Fruit fly (Drosophila melanogaster) whole organism, adult: ENCODE results near the gene Lip2.

Experiments
- CG14711 ChIP-seq: fragments of 200-800 bp; sonication (Bioruptor generic); optimal IDR thresholded peaks from 2 replicates; lab custom pipeline; 2018; ENCODE audit warnings: missing biosample characterization, mild to moderate bottlenecking, missing genetic modification characterization, moderate library complexity
- CG7101 ChIP-seq: fragments of 200-800 bp; sonication (Bioruptor generic); optimal IDR thresholded peaks from 2 replicates; lab custom pipeline; 2018; ENCODE audit warnings: missing biosample characterization, mild to moderate bottlenecking, missing genetic modification characterization, moderate library complexity
- Mnt ChIP-seq: fragments of 200-800 bp; sonication (Bioruptor generic); optimal IDR thresholded peaks from 2 replicates; lab custom pipeline; 2016; ENCODE audit warnings: missing biosample characterization, mild to moderate bottlenecking, missing genetic modification characterization
- ovo ChIP-seq: fragments of 200-800 bp; sonication (Bioruptor generic); optimal IDR thresholded peaks from 2 replicates; lab custom pipeline; 2016; ENCODE audit warnings: missing biosample characterization, missing genetic modification characterization

- TF ChIP-seq Mnt (no peak), CG7101 (no peak), ovo (no peak), CG14711 (no peak)
Observed at dm6 chr2L:10684309-10684708, 24.9 kb downstream of the Lip2 start, which contains the start of gene CG7299.
